Worm (Caenorhabditis elegans): Measurements from ENCODE around the gene Y75B12B.11.

Gene Y75B12B.11

DNA sequence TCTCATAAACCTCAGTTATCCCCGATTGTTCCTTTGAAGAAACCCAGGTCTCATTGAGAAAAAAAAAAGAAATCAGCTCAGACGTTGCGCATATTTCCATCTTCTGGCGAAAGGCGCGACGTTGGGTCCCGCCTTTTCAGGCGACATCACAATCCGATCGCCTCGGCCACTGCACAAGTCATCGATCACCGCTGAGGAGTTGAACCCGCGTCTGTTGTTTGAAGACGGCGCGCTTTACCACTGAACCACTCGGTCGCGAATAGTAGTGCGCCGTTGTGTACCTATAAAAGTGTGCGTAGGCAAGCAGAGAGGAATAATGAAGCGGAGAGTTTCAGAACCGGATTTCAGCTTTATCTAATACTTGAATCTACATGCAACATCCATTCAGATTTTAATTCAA, at the start of gene Y75B12B.11 (continued):
- TF ChIP-seq fkh-6 (tag; optimal IDR thresholded peaks at IDR 0.05) = peak; percentile 86
- TF ChIP-seq K09A11.1 (tag; optimal IDR thresholded peaks at IDR 0.05; ENCODE audit: insufficient read depth) = peak; percentile 77
- peak; percentile 47 for TF ChIP-seq pros-1 (tag; optimal IDR thresholded peaks at IDR 0.05)
- peak; percentile 69 for TF ChIP-seq ets-4 (tag; optimal IDR thresholded peaks at IDR 0.05)
- peak; percentile 85 for TF ChIP-seq K02D7.2 (tag; optimal IDR thresholded peaks at IDR 0.05)
- peak; percentile 75 for TF ChIP-seq hlh-13 (GFP tag; optimal IDR thresholded peaks at IDR 0.05)
- TF ChIP-seq T23F11.4 (GFP tag; optimal IDR thresholded peaks at IDR 0.05) = peak; percentile 89
- TF ChIP-seq elt-4 (tag; optimal IDR thresholded peaks at IDR 0.05) = peak; percentile 82
- peak; percentile 81 for TF ChIP-seq F13H6.1 (tag; optimal IDR thresholded peaks at IDR 0.05)
- TF ChIP-seq ceh-6 (GFP tag; optimal IDR thresholded peaks at IDR 0.05) = peak; percentile 87
- peak; percentile 50 for TF ChIP-seq zip-5 (tag; optimal IDR thresholded peaks at IDR 0.05)
- TF ChIP-seq pax-1 (tag; optimal IDR thresholded peaks at IDR 0.05) = no peak
- TF ChIP-seq gmeb-2 (tag; optimal IDR thresholded peaks at IDR 0.05) = peak; percentile 80
- TF ChIP-seq npax-4 (tag; optimal IDR thresholded peaks at IDR 0.05) = peak; percentile 74
- TF ChIP-seq ceh-30 (tag; optimal IDR thresholded peaks at IDR 0.05) = peak; percentile 82
- peak; percentile 85 for TF ChIP-seq madf-2 (tag; optimal IDR thresholded peaks at IDR 0.05)
- TF ChIP-seq ttx-3 (tag; optimal IDR thresholded peaks at IDR 0.05) = peak; percentile 87

DNA sequence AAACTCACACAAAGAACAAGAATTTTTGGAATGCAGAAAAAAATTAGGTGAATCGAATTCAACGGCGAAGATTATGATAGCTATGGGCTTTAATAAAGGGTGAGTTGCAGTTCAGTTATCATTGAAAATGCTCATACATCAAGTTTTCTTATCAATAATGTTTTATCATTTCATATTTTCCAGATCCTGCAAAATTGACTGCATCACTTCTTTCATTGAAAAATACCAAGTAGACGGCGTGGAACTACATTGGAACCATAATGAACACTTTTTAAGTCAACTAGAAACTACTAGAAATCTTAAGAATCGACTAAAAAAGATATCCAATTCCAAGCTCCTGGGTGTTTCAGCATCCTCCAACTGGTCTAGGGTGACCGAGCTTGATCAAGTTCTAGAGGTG, 47.8 kb upstream of the Y75B12B.11 start, which contains the start of gene K08F9.1:
TSS of gene K08F9.1 (minus strand) at position 101 of the 400 bp plus-strand sequence.
- no peak for TF ChIP-seq ttx-3 (tag; optimal IDR thresholded peaks at IDR 0.05)
- no peak for TF ChIP-seq ceh-48 (tag; optimal IDR thresholded peaks at IDR 0.05)
- TF ChIP-seq rnt-1 (tag; optimal IDR thresholded peaks at IDR 0.05) = no peak
- no peak for TF ChIP-seq lin-11 (tag; optimal IDR thresholded peaks at IDR 0.05)
- TF ChIP-seq pha-2 (tag; optimal IDR thresholded peaks at IDR 0.05) = no peak
- TF ChIP-seq hlh-30 (tag; optimal IDR thresholded peaks at IDR 0.05; ENCODE audit: insufficient read depth) = no peak
- no peak for TF ChIP-seq madf-2 (tag; optimal IDR thresholded peaks at IDR 0.05)
- no peak for TF ChIP-seq fax-1 (tag; optimal IDR thresholded peaks at IDR 0.05)
- TF ChIP-seq ama-1 (optimal IDR thresholded peaks at IDR 0.05) = no peak
- no peak for TF ChIP-seq ceh-22 (tag; optimal IDR thresholded peaks at IDR 0.05)
- TF ChIP-seq ceh-31 (tag; optimal IDR thresholded peaks at IDR 0.05) = no peak
- no peak for TF ChIP-seq tbx-2 (tag; optimal IDR thresholded peaks at IDR 0.05)
- TF ChIP-seq eyg-1 (tag; optimal IDR thresholded peaks at IDR 0.05) = no peak
- TF ChIP-seq lim-6 (tag; optimal IDR thresholded peaks at IDR 0.05) = no peak

DNA sequence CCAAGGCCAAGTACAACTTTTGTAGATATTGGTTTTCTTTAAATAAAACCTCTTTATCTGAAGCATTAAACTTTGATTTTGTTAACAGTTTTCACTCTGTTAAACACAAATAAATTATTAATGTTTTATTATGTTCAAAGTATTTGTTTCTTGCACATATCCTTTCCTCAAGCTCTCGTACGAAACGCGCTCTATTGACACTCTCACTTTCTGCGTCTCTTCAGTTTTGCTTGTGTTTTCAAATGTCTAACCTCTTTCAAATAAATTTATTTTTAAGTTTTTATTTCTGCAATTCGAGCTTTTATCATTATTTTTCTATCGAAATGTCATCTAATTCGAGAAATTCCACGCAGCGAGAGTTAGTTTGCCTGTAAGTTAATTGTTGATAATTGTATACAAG, 47.3 kb upstream of the Y75B12B.11 start, which contains the start of gene K08F9.4:
TSS of gene K08F9.4 (plus strand) at position 222 of the 400 bp plus-strand sequence.
- TF ChIP-seq gmeb-2 (tag; optimal IDR thresholded peaks at IDR 0.05) (no peak), hlh-6 (tag; optimal IDR thresholded peaks at IDR 0.05) (no peak), pax-1 (tag; optimal IDR thresholded peaks at IDR 0.05) (peak; percentile 54), ceh-31 (tag; optimal IDR thresholded peaks at IDR 0.05) (peak; percentile 16), ttx-3 (tag; optimal IDR thresholded peaks at IDR 0.05) (no peak), pros-1 (tag; optimal IDR thresholded peaks at IDR 0.05) (no peak)

DNA sequence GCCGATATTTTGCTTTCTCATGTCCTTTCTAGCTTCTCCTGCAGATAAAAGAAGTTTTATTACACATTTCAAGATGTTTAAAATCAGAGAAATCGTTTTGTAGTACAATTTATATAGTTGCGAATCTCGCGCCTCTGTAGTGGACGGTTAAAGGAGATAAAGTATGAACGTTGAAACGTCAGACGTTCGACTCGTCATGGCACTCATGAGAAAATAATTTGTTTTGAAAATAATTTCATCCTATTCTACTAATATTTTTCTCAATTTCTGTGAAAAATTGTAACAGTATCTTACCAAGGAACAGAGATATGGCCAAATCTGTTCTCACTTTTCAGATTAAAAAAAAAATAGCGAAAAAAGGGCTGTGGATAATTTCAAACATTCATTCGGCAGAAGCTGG, 43.3 kb upstream of the Y75B12B.11 start, which contains the start of gene T09F5.20:
TSS of gene T09F5.20 (minus strand) at position 101 of the 400 bp plus-strand sequence.
- no peak for TF ChIP-seq hlh-6 (tag; optimal IDR thresholded peaks at IDR 0.05)
- no peak for TF ChIP-seq ceh-45 (GFP tag; IDR thresholded peaks at IDR 0.05)
- TF ChIP-seq hlh-13 (GFP tag; optimal IDR thresholded peaks at IDR 0.05) = no peak
- no peak for TF ChIP-seq ttx-3 (tag; optimal IDR thresholded peaks at IDR 0.05)
- no peak for TF ChIP-seq fkh-10 (GFP tag; optimal IDR thresholded peaks at IDR 0.05)
- TF ChIP-seq unc-55 (GFP tag; optimal IDR thresholded peaks at IDR 0.05) = no peak
- no peak for TF ChIP-seq ref-2 (tag; optimal IDR thresholded peaks at IDR 0.05)
- no peak for TF ChIP-seq fkh-6 (tag; optimal IDR thresholded peaks at IDR 0.05)

DNA sequence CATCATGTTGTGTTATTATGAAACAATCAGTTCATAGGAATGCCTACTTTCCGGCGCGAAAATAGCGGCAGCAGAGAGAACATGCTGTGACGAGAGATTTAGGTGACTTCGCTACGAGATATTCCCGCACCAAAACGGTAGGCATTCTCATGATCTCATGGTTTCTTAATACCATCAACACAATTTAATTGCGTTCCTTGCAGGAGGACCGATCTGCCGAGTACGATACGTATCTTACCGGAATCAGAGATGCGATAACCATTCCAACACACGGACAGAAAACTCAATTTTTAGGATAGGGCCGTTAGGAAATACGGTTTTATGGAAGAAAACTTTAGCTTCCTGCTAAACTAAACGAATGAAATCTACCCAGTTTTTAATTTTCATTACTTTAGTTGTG, 42.3 kb upstream of the Y75B12B.11 start, which contains the start of gene T09F5.1:
TSS of gene T09F5.1 (plus strand) at position 301 of the 400 bp plus-strand sequence.
- TF ChIP-seq rnt-1 (tag; optimal IDR thresholded peaks at IDR 0.05) (peak; percentile 5), sox-4 (tag; optimal IDR thresholded peaks at IDR 0.05) (no peak)
